Worm (Caenorhabditis elegans) whole organism, mixed stage, embryonic: ENCODE data around the gene B0310.6.

Experiments used
- ceh-43 ChIP-seq: fragments of 200-800 bp; sonication (Bioruptor generic); optimal IDR thresholded peaks from 2 replicates; lab custom pipeline; 2018; ENCODE audit warnings: mild to moderate bottlenecking, missing genetic modification characterization, moderate library complexity, missing compliant biosample characterization
- ceh-83 ChIP-seq: fragments of 200-800 bp; sonication (Bioruptor generic); optimal IDR thresholded peaks from 2 replicates; lab custom pipeline; 2018; ENCODE audit warnings: mild to moderate bottlenecking, missing genetic modification characterization, missing compliant biosample characterization
- ces-1 ChIP-seq: fragments of 150-350 bp; optimal IDR thresholded peaks from 2 replicates; lab custom pipeline; 2014; ENCODE audit warnings: missing biosample characterization, missing genetic modification reagents, missing genetic modification characterization
- drap-1 ChIP-seq: fragments of 200-800 bp; sonication (Bioruptor generic); optimal IDR thresholded peaks from 3 replicates; lab custom pipeline; 2018; ENCODE audit warnings: mild to moderate bottlenecking, missing genetic modification characterization, missing compliant biosample characterization
- elt-1 ChIP-seq: sonication (generic microtip); optimal IDR thresholded peaks from 2 replicates; lab custom pipeline; 2017; ENCODE audit warnings: missing genetic modification characterization, mild to moderate bottlenecking, missing compliant biosample characterization, antibody characterized with exemption, moderate library complexity, borderline replicate concordance; ENCODE audit not compliant: insufficient read depth
- lin-13 ChIP-seq: fragments of 150-350 bp; optimal IDR thresholded peaks from 2 replicates; lab custom pipeline; 2014; ENCODE audit warnings: missing biosample characterization, missing genetic modification characterization
- lsy-2 ChIP-seq: fragments of 150-350 bp; optimal IDR thresholded peaks from 2 replicates; lab custom pipeline; 2014; ENCODE audit warnings: missing biosample characterization, missing genetic modification characterization
- nhr-2 ChIP-seq: fragments of 150-350 bp; optimal IDR thresholded peaks from 2 replicates; lab custom pipeline; 2014; ENCODE audit warnings: missing biosample characterization, missing genetic modification characterization
- snpc-4 ChIP-seq: fragments of 150-350 bp; optimal IDR thresholded peaks from 2 replicates; lab custom pipeline; 2014; ENCODE audit warnings: missing biosample characterization, missing genetic modification characterization
- unc-39 ChIP-seq: fragments of 150-350 bp; optimal IDR thresholded peaks from 2 replicates; lab custom pipeline; 2014; ENCODE audit warnings: missing biosample characterization, missing genetic modification characterization

DNA sequence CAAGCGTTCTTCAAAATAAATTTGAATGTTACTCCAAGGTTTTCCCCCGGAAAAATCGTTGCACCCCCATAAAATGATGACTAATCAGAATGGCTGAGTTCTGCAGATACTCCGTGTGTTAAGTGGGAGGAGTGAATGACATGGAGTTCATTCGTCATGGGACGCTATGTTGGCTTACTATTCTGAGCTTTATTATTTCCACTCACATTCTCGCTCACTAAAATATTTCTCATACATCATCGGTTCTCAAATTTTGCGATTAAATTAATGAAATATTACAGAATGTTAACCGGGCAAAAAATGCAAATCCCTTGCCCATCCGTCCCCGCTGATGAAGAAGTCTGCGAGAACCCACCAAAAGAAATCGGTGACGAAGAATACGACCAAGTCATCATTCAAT, 12.0 kb upstream of the B0310.6 start, which contains the start of gene F28C10.1:
- TF ChIP-seq lin-13: no peak
- TF ChIP-seq lsy-2 (tag; lab: Kevin White, UChicago): no peak
- TF ChIP-seq ceh-83 (GFP tag; lab: Kevin White, UChicago): no peak
- no peak for TF ChIP-seq elt-1
- no peak for TF ChIP-seq nhr-2 (tag; lab: Kevin White, UChicago)
- no peak for TF ChIP-seq ces-1
- TF ChIP-seq snpc-4: no peak
- no peak for TF ChIP-seq drap-1 (GFP tag; lab: Kevin White, UChicago)
- no peak for TF ChIP-seq unc-39 (tag; lab: Kevin White, UChicago)
- TF ChIP-seq ceh-43: no peak
